Worm (Caenorhabditis elegans) whole organism, L4 larva: ENCODE measurements around the gene mpdu-1.

ENCODE experiments used
- D1046.2 ChIP-seq: fragments of 200-800 bp; sonication (Bioruptor generic); IDR thresholded peaks from 2 replicates; pipeline ENCODE4 v1.3.6; 2022; ENCODE audit warnings: missing genetic modification characterization, missing compliant biosample characterization
- F26F4.8 ChIP-seq: fragments of 200-800 bp; sonication (Bioruptor generic); conservative IDR thresholded peaks from 2 replicates; pipeline ENCODE4 v1.3.6; 2022; ENCODE audit warnings: missing genetic modification characterization, missing compliant biosample characterization
- F44E2.7 ChIP-seq: fragments of 200-800 bp; sonication (Bioruptor generic); IDR thresholded peaks from 2 replicates; pipeline ENCODE4 v2.1.2; 2022; ENCODE audit warnings: missing genetic modification characterization, missing compliant biosample characterization
- R02D3.7 ChIP-seq: fragments of 150-350 bp; sonication (generic microtip); optimal IDR thresholded peaks from 3 replicates; lab custom pipeline; 2014; ENCODE audit warnings: missing biosample characterization, missing genetic modification characterization
- Y105C5A.15 ChIP-seq: fragments of 200-800 bp; sonication (Bioruptor generic); IDR thresholded peaks from 2 replicates; pipeline ENCODE4 v1.3.6; 2022; ENCODE audit warnings: missing genetic modification characterization, missing compliant biosample characterization
- aha-1 ChIP-seq: fragments of 150-350 bp; peaks from one replicate; lab custom pipeline; 2014; ENCODE audit warnings: missing biosample characterization, missing genetic modification characterization
- ama-1 ChIP-seq: fragments of 150-350 bp; optimal IDR thresholded peaks from 2 replicates; lab custom pipeline; 2014; ENCODE audit warnings: inconsistent platforms, mixed read lengths
- ceh-62 ChIP-seq: sonication (generic microtip); optimal IDR thresholded peaks from 2 replicates; lab custom pipeline; 2017; ENCODE audit warnings: missing biosample characterization, missing genetic modification characterization
- daf-12 ChIP-seq: fragments of 150-350 bp; optimal IDR thresholded peaks from 2 replicates; lab custom pipeline; 2014; ENCODE audit warnings: missing biosample characterization, missing genetic modification reagents, missing genetic modification characterization
- dmd-6 ChIP-seq: fragments of 200-800 bp; sonication (Bioruptor generic); IDR thresholded peaks from 2 replicates; pipeline ENCODE4 v1.3.6; 2022; ENCODE audit warnings: missing genetic modification reagents, missing genetic modification characterization, missing compliant biosample characterization
- dmd-8 ChIP-seq: fragments of 200-800 bp; sonication (Bioruptor generic); IDR thresholded peaks from 2 replicates; pipeline ENCODE4 v1.3.6; 2022; ENCODE audit warnings: missing genetic modification characterization, missing compliant biosample characterization
- dpl-1 ChIP-seq: fragments of 150-350 bp; optimal IDR thresholded peaks from 2 replicates; lab custom pipeline; 2014; ENCODE audit warnings: missing biosample characterization, missing genetic modification reagents, missing genetic modification characterization
- duxl-1 ChIP-seq: sonication (generic microtip); optimal IDR thresholded peaks from 2 replicates; lab custom pipeline; 2016; ENCODE audit warnings: mild to moderate bottlenecking, missing genetic modification characterization, moderate library complexity, missing compliant biosample characterization; ENCODE audit not compliant: poor library complexity
- hlh-30 ChIP-seq: sonication (generic microtip); optimal IDR thresholded peaks from 2 replicates; lab custom pipeline; 2017; ENCODE audit warnings: antibody characterized with exemption, mild to moderate bottlenecking, missing genetic modification characterization, missing compliant biosample characterization; ENCODE audit not compliant: insufficient read depth
- lin-15B ChIP-seq: fragments of 150-350 bp; sonication (generic microtip); optimal IDR thresholded peaks from 3 replicates; lab custom pipeline; 2014; ENCODE audit warnings: missing biosample characterization, missing genetic modification characterization
- lin-29 ChIP-seq: fragments of 200-800 bp; sonication (Bioruptor generic); IDR thresholded peaks from 2 replicates; pipeline ENCODE4 v1.3.6; 2022; ENCODE audit warnings: missing genetic modification reagents, missing genetic modification characterization, missing compliant biosample characterization
- mdt-29 ChIP-seq: fragments of 200-800 bp; sonication (Bioruptor generic); IDR thresholded peaks from 2 replicates; pipeline ENCODE4 v1.3.6; 2022; ENCODE audit warnings: missing genetic modification reagents, missing genetic modification characterization, missing compliant biosample characterization
- mes-2 ChIP-seq: sonication (generic microtip); optimal IDR thresholded peaks from 2 replicates; lab custom pipeline; 2016; ENCODE audit warnings: missing genotype, mild to moderate bottlenecking, missing genetic modification characterization, missing compliant biosample characterization; ENCODE audit not compliant: poor library complexity, severe bottlenecking
- mxl-2 ChIP-seq: fragments of 200-800 bp; sonication (Bioruptor generic); conservative IDR thresholded peaks from 2 replicates; pipeline ENCODE4 v1.3.6; 2022; ENCODE audit warnings: missing genetic modification reagents, missing genetic modification characterization, missing compliant biosample characterization
- nhr-10 ChIP-seq: fragments of 150-350 bp; optimal IDR thresholded peaks from 2 replicates; lab custom pipeline; 2014; ENCODE audit warnings: missing biosample characterization, missing genetic modification characterization
- nhr-102 ChIP-seq: sonication (generic microtip); optimal IDR thresholded peaks from 2 replicates; lab custom pipeline; 2016; ENCODE audit warnings: mild to moderate bottlenecking, missing genetic modification characterization, moderate library complexity, missing compliant biosample characterization
- saeg-2 ChIP-seq: fragments of 200-800 bp; sonication (Bioruptor generic); IDR thresholded peaks from 2 replicates; pipeline ENCODE4 v1.3.6; 2022; ENCODE audit warnings: missing genetic modification reagents, missing genetic modification characterization, missing compliant biosample characterization
- spr-3 ChIP-seq: fragments of 200-800 bp; sonication (Bioruptor generic); optimal IDR thresholded peaks from 2 replicates; lab custom pipeline; 2018; ENCODE audit warnings: mild to moderate bottlenecking, missing genetic modification characterization, missing compliant biosample characterization
- unc-62 ChIP-seq, 3 experiments: fragments of 150-350 bp in 1 of 3; sonication (generic microtip); optimal IDR thresholded peaks in 2 of 3; peaks in 1 of 3; 1 replicate in 1 of 3; 2 replicates in 2 of 3; lab custom pipeline; 2014 to 2017; ENCODE audit warnings: missing biosample characterization in 3 of 3, missing genetic modification characterization in 3 of 3, missing genetic modification reagents in 3 of 3, missing genotype in 1 of 3
- zag-1 ChIP-seq: fragments of 150-350 bp; optimal IDR thresholded peaks from 2 replicates; lab custom pipeline; 2014; ENCODE audit warnings: missing biosample characterization, missing genetic modification characterization
- zip-11 ChIP-seq: fragments of 200-800 bp; sonication (Bioruptor generic); IDR thresholded peaks from 2 replicates; pipeline ENCODE4 v1.3.6; 2022; ENCODE audit warnings: missing genetic modification characterization, missing compliant biosample characterization

The mpdu-1 gene

DNA sequence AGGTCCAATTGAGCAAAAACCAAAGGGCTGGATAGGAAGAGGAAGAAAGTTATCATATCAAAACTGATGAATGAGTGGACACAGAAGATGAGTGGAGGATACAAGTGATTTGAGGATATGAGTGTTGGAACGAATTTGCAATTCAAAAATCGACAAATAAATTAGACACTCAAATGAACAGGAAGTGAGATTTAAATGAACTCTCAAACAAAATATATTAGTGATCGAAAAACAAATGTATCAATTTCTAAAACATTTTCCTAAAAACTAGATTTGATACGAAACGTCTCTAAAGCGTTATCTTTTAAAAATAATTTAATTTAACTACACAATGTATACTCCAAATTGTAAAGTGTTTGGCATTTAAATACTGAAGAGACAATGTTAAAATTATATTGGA lies 16.5 kb upstream of the mpdu-1 start, which contains the start of gene F38E1.10:
Gene F38E1.10 (minus strand): TSS at position 101 of the 400 bp plus-strand sequence.
- TF ChIP-seq unc-62 (GFP tag; optimal IDR thresholded peaks at IDR 0.05 in 1 of 2; lab: Kevin White, UChicago) (peak in 1 of 2 experiments; percentile 6), unc-62 (tag; optimal IDR thresholded peaks at IDR 0.05; lab: Kevin White, UChicago) (no peak), lin-29 (GFP tag; lab: Robert Waterston, UW) (no peak)
- TF ChIP-seq, all 104 proteins: peak for 1

DNA sequence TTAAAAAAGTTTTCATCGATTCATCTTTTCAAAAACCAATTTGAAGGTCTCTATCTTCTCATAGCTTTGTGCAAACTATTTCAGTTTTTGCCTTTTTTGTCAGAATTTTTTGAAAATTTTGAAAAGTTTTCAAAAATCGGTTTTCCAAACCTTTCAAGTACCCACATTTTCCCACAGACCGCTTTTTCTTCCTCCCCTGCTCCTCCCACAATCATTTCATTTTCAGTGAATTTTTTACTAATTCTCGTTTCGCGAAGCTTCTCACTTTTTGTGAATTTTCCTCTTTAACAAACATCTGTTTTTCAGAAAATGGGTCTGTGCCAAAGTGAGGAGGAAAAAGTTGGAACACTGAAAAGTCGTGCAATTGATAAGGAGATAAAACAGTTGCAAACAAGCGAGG lies 11.7 kb upstream of the mpdu-1 start, which contains the start of gene gpa-2:
Gene gpa-2 (plus strand): TSS at position 301 of the 400 bp plus-strand sequence.
- no peak for TF ChIP-seq zag-1 (tag; lab: Kevin White, UChicago)
- no peak for TF ChIP-seq R02D3.7
- TF ChIP-seq ceh-62, result no peak
- TF ChIP-seq dmd-8, result no peak
- no peak for TF ChIP-seq lin-29 (GFP tag; lab: Robert Waterston, UW)
- TF ChIP-seq nhr-10 (tag; lab: Kevin White, UChicago), result no peak
- no peak for TF ChIP-seq Y105C5A.15

DNA sequence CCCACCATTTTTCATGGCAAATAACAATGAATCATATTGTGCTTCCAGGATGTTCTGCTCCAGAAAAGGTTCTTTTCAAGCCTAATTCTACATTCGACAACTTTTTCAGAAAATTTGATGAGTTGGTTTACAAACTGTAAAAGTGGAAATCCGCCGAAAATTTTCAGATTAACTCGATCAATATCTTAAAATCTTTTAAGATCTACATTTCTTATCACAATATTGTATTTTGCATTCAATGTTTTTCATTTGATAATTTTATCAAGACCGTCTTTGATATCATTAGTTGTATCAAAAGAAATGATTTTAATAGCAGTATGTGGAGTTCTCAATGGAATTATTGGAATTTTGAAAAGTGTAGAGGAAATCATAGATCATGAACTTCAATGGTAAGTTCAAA lies 829 bp upstream of the mpdu-1 start, which contains the start of gene F38E1.6:
Gene F38E1.6 (plus strand): TSS at position 301 of the 400 bp plus-strand sequence.
- TF ChIP-seq mdt-29 (no peak), dpl-1 (GFP tag; lab: Kevin White, UChicago) (no peak), daf-12 (tag; lab: Kevin White, UChicago) (no peak)

DNA sequence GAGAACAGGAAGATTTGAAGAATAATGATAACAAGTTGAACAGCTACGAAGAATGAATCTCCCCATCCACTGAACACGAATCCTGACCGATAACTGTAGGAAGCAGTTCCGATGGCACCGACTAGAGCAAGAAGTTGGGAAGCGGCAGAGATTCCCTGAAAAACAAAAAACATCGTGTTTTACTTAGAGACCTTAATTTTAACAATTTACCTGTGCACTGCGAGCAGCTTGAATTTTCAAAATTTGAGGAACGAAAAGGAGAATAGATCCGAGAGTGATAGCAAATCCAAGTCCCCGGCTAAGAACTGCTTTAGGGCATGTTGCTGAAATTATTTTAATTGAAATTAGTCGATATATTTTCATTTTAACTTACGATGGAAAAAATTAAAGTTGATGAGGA lies 261 bp downstream of the mpdu-1 start:
- TF ChIP-seq mxl-2 (GFP tag; lab: Robert Waterston, UW), result no peak
- no peak for TF ChIP-seq hlh-30 (tag; lab: Kevin White, UChicago)
- TF ChIP-seq aha-1, result peak; percentile 79
- TF ChIP-seq, all 104 proteins: peak for 1

DNA sequence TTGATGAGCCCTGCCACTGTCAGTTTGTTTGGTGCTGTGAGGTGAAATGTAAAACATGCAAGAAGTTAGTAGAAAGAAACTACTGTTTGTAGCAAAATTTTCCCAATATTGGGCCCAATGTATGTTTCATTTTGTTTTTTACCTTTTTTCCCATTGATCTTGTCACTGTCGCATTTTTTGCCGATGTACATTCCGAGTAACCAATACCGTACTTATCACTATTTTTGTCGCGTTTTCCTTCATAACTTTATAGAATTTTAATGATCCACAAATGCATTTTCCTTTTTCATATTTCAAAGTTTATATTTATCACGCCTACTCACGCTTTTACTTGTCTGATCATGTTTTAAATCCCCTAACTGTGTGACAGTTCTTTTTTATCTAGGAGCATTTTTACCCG lies 1.2 kb downstream of the mpdu-1 start:
- TF ChIP-seq F44E2.7 (GFP tag; lab: Robert Waterston, UW), result no peak
- TF ChIP-seq aha-1, result peak; percentile 92

DNA sequence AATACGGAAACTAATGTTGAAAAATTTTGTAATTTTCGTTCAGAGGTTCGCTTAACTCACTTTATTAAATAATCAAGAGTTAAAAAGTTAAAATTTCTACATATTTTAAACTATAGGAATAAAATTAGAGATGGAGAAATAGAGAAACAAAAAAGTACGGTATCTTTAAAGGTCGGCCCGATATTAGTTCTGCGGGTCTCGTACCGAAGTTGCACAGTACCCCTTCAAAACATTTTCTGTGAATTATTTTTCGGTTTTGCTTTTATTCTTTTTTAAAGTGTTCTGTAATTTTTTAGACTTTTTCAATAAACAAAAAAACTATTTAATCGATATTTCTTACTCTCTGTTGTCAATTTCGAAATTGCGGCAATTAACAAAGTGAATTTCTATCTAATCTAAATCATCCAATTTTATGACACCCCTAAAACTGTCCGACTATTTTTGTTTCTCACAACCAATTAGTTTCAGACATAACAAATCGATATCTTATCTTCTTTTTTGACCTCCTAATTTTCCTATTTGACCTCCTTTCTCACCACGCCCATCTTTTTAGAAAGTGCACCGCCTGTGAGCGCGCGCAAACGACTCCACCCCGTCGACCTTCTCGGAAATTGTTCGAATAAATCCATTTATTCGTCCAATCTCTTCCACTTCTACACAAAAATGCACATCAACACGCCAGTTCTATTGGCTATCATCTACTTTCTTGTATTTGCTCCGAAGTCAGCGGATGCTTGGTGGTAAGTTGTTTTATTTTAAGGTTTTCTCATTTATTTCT lies 3.3 kb downstream of the mpdu-1 start, which contains the start of gene mom-2:
Gene mom-2 (plus strand): TSS at position 554 of the 778 bp plus-strand sequence.
- TF ChIP-seq mes-2 (tag; lab: Kevin White, UChicago), result no peak
- no peak for TF ChIP-seq hlh-30 (tag; lab: Kevin White, UChicago)
- no peak for TF ChIP-seq saeg-2 (GFP tag; lab: Robert Waterston, UW)
- no peak for TF ChIP-seq F26F4.8
- TF ChIP-seq spr-3, result no peak
- no peak for TF ChIP-seq lin-29 (GFP tag; lab: Robert Waterston, UW)

DNA sequence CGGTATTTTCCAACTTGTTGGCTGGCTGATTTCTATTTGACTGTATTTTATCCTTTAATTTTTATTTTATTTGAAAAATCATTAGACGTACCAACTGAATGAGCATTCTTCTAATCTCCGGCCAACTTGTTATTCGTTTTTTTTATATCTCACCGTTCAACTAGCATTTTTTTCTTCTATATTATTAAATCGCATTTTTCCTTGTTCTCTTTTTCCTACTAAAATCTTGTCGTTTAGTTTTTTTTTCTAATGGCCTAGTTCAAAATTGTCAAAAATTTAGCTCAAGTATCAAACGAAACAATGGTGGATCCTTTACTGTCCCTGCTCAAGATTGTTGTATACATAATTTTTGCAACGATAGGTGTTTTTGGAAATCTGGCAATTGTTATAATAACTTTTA lies 7.6 kb downstream of the mpdu-1 start, which contains the start of gene srsx-22:
Gene srsx-22 (plus strand): TSS at position 301 of the 400 bp plus-strand sequence.
- no peak for TF ChIP-seq dmd-6 (GFP tag; lab: Robert Waterston, UW)
- no peak for TF ChIP-seq ama-1
- TF ChIP-seq F44E2.7 (GFP tag; lab: Robert Waterston, UW), result no peak
- no peak for TF ChIP-seq zip-11
- TF ChIP-seq nhr-102, result no peak
- no peak for TF ChIP-seq saeg-2 (GFP tag; lab: Robert Waterston, UW)
- no peak for TF ChIP-seq duxl-1
- TF ChIP-seq zag-1 (tag; lab: Kevin White, UChicago), result no peak
- no peak for TF ChIP-seq D1046.2 (GFP tag; lab: Robert Waterston, UW)
- TF ChIP-seq lin-15B (tag; lab: Kevin White, UChicago), result no peak
